Worm (Caenorhabditis elegans) whole organism, L1 larva: ENCODE results near the gene asp-19.

Experiments
- ceh-90 ChIP-seq: sonication (generic microtip); optimal IDR thresholded peaks from 2 replicates; lab custom pipeline; 2016; ENCODE audit warnings: missing genetic modification characterization, missing compliant biosample characterization
- elt-2 ChIP-seq: sonication (generic microtip); optimal IDR thresholded peaks from 2 replicates; lab custom pipeline; 2016; ENCODE audit warnings: missing genetic modification characterization, mild to moderate bottlenecking, inconsistent platforms, missing compliant biosample characterization, missing genetic modification reagents
- nhr-237 ChIP-seq: fragments of 150-350 bp; optimal IDR thresholded peaks from 2 replicates; lab custom pipeline; 2014; ENCODE audit warnings: missing biosample characterization, missing genetic modification characterization
- nhr-76 ChIP-seq: sonication (generic microtip); optimal IDR thresholded peaks from 2 replicates; lab custom pipeline; 2017; ENCODE audit warnings: missing biosample characterization, missing genetic modification characterization
- vab-15 ChIP-seq: sonication (generic microtip); optimal IDR thresholded peaks from 2 replicates; lab custom pipeline; 2017; ENCODE audit warnings: missing genotype, mild to moderate bottlenecking, missing genetic modification characterization, missing compliant biosample characterization
- xbp-1 ChIP-seq: sonication (generic microtip); optimal IDR thresholded peaks from 2 replicates; lab custom pipeline; 2016; ENCODE audit warnings: missing genetic modification characterization, missing compliant biosample characterization

DNA sequence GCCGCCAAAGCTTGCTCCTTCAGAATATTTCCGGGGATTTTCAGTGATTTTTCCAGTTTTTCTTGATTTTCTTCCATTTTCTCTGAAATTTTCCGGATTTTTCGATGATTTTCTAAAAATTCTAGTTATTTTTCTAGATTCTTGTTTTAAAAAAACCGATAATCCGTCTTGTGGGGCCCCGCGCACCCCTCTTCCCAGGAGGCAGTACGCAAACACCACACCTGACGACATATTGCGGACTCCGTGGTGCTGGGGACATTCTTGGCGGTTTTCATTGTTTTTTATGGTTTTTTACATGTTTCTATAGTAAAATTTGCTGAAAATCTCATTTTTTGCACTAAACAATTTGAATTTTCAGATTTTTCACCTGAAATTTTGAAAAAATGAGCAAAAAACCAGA is 39.5 kb downstream of the asp-19 start, which contains the start of the genes ubc-19 and Y69H2.7:
- no peak for TF ChIP-seq elt-2 (tag; lab: Kevin White, UChicago)
- no peak for TF ChIP-seq ceh-90
- TF ChIP-seq vab-15 (tag; lab: Kevin White, UChicago): no peak
- peak; percentile 22 for TF ChIP-seq xbp-1 (tag; lab: Kevin White, UChicago)
- TF ChIP-seq nhr-237: no peak
- TF ChIP-seq nhr-76 (tag; lab: Kevin White, UChicago): no peak
